Worm (Caenorhabditis elegans): Measurements from ENCODE around the gene flr-1.

DNA sequence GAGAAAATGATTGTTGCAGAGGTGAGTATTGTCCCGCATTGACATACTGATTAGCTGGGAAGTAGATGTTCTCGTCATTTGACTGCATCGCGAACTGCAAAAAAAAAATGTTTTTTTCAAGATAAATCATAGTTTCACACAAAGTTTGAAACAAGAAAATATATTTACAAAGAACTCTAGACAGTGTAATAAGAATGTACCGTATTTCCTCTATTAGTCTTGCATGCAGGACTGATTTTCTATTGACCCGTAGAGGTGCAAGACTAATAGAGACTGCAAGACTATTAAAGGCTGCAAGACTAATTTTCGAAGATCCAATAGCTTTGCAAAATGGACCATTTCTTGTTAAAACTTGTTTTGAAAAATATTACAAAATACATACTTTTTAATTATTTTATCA is 33.0 kb downstream of the flr-1 start, which contains the start of gene fkh-3:
- TF ChIP-seq dao-5 (tag; optimal IDR thresholded peaks at IDR 0.05) (no peak), him-1 (tag; optimal IDR thresholded peaks at IDR 0.05) (no peak), W03F9.2 (tag; optimal IDR thresholded peaks at IDR 0.05) (no peak)
